Fruit fly (Drosophila melanogaster) whole organism, embryonic: ENCODE measurements around the gene CG4025.

Experiments
- Adf1 ChIP-seq: fragments of 200-800 bp; sonication (Bioruptor generic); IDR thresholded peaks from 2 replicates; pipeline ENCODE4 v1.3.6; 2022; ENCODE audit warnings: missing biosample characterization, missing genetic modification characterization
- B-H1 ChIP-seq: fragments of 200-800 bp; sonication (Bioruptor generic); IDR thresholded peaks from 3 replicates; pipeline ENCODE4 v1.3.6; 2022; ENCODE audit warnings: missing biosample characterization, missing genetic modification characterization
- CG10209 ChIP-seq: fragments of 200-800 bp; sonication (Bioruptor generic); optimal IDR thresholded peaks from 3 replicates; lab custom pipeline; 2017; ENCODE audit warnings: missing biosample characterization, mild to moderate bottlenecking, missing genetic modification characterization, missing genetic modification reagents
- CG10274 ChIP-seq: fragments of 200-800 bp; sonication (Bioruptor generic); optimal IDR thresholded peaks from 3 replicates; lab custom pipeline; 2017; ENCODE audit warnings: missing biosample characterization, mild to moderate bottlenecking, missing genetic modification characterization
- CG10654 ChIP-seq: fragments of 200-800 bp; sonication (Bioruptor generic); optimal IDR thresholded peaks from 2 replicates; lab custom pipeline; 2016; ENCODE audit warnings: missing biosample characterization, missing genetic modification characterization
- CG1603 ChIP-seq: fragments of 200-800 bp; sonication (Bioruptor generic); optimal IDR thresholded peaks from 2 replicates; lab custom pipeline; 2019; ENCODE audit warnings: missing biosample characterization, mild to moderate bottlenecking, missing genetic modification characterization, moderate library complexity
- CG1647 ChIP-seq: fragments of 200-800 bp; sonication (Bioruptor generic); optimal IDR thresholded peaks from 3 replicates; lab custom pipeline; 2016; ENCODE audit warnings: missing biosample characterization, missing genetic modification characterization
- CG16813 ChIP-seq: fragments of 200-800 bp; sonication (Bioruptor generic); IDR thresholded peaks from 3 replicates; pipeline ENCODE4 v1.3.6; 2022; ENCODE audit warnings: missing biosample characterization, missing genetic modification characterization; ENCODE audit not compliant: partially characterized antibody
- CG17328 ChIP-seq: fragments of 200-800 bp; sonication (Bioruptor generic); IDR thresholded peaks from 2 replicates; pipeline ENCODE4 v1.3.6; 2022; ENCODE audit warnings: missing biosample characterization, missing genetic modification characterization
- CG18599 ChIP-seq: fragments of 200-800 bp; sonication (Bioruptor generic); optimal IDR thresholded peaks from 3 replicates; lab custom pipeline; 2017; ENCODE audit warnings: missing biosample characterization, missing genetic modification characterization, mild to moderate bottlenecking, moderate library complexity, missing genetic modification reagents
- CG32532 ChIP-seq: fragments of 200-800 bp; sonication (Bioruptor generic); IDR thresholded peaks from 2 replicates; pipeline ENCODE4 v1.3.6; 2022; ENCODE audit warnings: missing biosample characterization, missing genetic modification characterization
- CG32772 ChIP-seq: fragments of 200-800 bp; sonication (Bioruptor generic); IDR thresholded peaks from 2 replicates; pipeline ENCODE4 v1.3.6; 2022; ENCODE audit warnings: missing biosample characterization, missing genetic modification characterization
- CG33213 ChIP-seq: fragments of 200-800 bp; sonication (Bioruptor generic); optimal IDR thresholded peaks from 3 replicates; lab custom pipeline; 2016; ENCODE audit warnings: missing biosample characterization, missing genetic modification characterization
- CG6791 ChIP-seq: fragments of 200-800 bp; sonication (Bioruptor generic); IDR thresholded peaks from 3 replicates; pipeline ENCODE4 v1.3.6; 2022; ENCODE audit warnings: missing biosample characterization, missing genetic modification characterization; ENCODE audit not compliant: partially characterized antibody
- CG7839 ChIP-seq: fragments of 200-800 bp; sonication (Bioruptor generic); optimal IDR thresholded peaks from 3 replicates; lab custom pipeline; 2018; ENCODE audit warnings: missing biosample characterization, mild to moderate bottlenecking, missing genetic modification characterization, moderate library complexity
- CG8281 ChIP-seq: fragments of 200-800 bp; sonication (Bioruptor generic); optimal IDR thresholded peaks from 2 replicates; lab custom pipeline; 2018; ENCODE audit warnings: missing biosample characterization, mild to moderate bottlenecking, missing genetic modification characterization, moderate library complexity
- CG9215 ChIP-seq: fragments of 200-800 bp; sonication (Bioruptor generic); IDR thresholded peaks from 2 replicates; pipeline ENCODE4 v1.3.6; 2022; ENCODE audit warnings: missing biosample characterization, missing genetic modification characterization
- CG9609 ChIP-seq: fragments of 200-800 bp; sonication (Bioruptor generic); optimal IDR thresholded peaks from 3 replicates; lab custom pipeline; 2016; ENCODE audit warnings: missing biosample characterization, missing genetic modification characterization
- CG9727 ChIP-seq: fragments of 200-800 bp; sonication (Bioruptor generic); optimal IDR thresholded peaks from 3 replicates; lab custom pipeline; 2017; ENCODE audit warnings: missing biosample characterization, mild to moderate bottlenecking, missing genetic modification characterization
- Camta ChIP-seq: fragments of 200-800 bp; sonication (Bioruptor generic); optimal IDR thresholded peaks from 2 replicates; lab custom pipeline; 2016; ENCODE audit warnings: missing biosample characterization, missing genetic modification characterization
- Chrac-16 ChIP-seq: fragments of 200-800 bp; sonication (Bioruptor generic); optimal IDR thresholded peaks from 3 replicates; lab custom pipeline; 2016; ENCODE audit warnings: missing biosample characterization, missing genetic modification characterization
- CkIIα-i1 ChIP-seq: fragments of 200-800 bp; sonication (Bioruptor generic); IDR thresholded peaks from 2 replicates; pipeline ENCODE4 v1.3.6; 2022; ENCODE audit warnings: missing biosample characterization, missing genetic modification characterization
- D ChIP-seq, 2 experiments: fragments of 200-800 bp in 1 of 2; fragments of >200 bp in 1 of 2; sonication (Bioruptor generic) in 1 of 2; optimal IDR thresholded peaks; 2 replicates in 1 of 2; 3 replicates in 1 of 2; lab custom pipeline; 2017; ENCODE audit warnings: mild to moderate bottlenecking in 1 of 2, missing biosample characterization in 1 of 2, missing genetic modification characterization in 1 of 2, missing genetic modification reagents in 1 of 2
- D19A ChIP-seq: fragments of 200-800 bp; optimal IDR thresholded peaks from 3 replicates; lab custom pipeline; 2019; ENCODE audit warnings: missing biosample characterization, mild to moderate bottlenecking, missing genetic modification characterization, moderate library complexity
- Dad ChIP-seq: fragments of 200-800 bp; sonication (Bioruptor generic); optimal IDR thresholded peaks from 3 replicates; lab custom pipeline; 2016; ENCODE audit warnings: missing biosample characterization, missing genetic modification characterization
- Dref ChIP-seq: fragments of 200-800 bp; sonication (Bioruptor generic); IDR thresholded peaks from 2 replicates; pipeline ENCODE4 v1.3.6; 2022; ENCODE audit warnings: missing biosample characterization, missing genetic modification characterization
- Ets97D ChIP-seq: fragments of 200-800 bp; sonication (Bioruptor generic); optimal IDR thresholded peaks from 3 replicates; lab custom pipeline; 2016; ENCODE audit warnings: missing biosample characterization, missing genetic modification characterization
- Fer1 ChIP-seq: fragments of 200-800 bp; sonication (Bioruptor generic); optimal IDR thresholded peaks from 2 replicates; lab custom pipeline; 2017; ENCODE audit warnings: missing biosample characterization, mild to moderate bottlenecking, missing genetic modification characterization
- HLH3B ChIP-seq: fragments of 200-800 bp; sonication (Bioruptor generic); IDR thresholded peaks from 2 replicates; pipeline ENCODE4 v1.3.6; 2022; ENCODE audit warnings: missing biosample characterization, missing genetic modification characterization
- Hr51 ChIP-seq, 2 experiments: fragments of 200-800 bp; sonication (Bioruptor generic); optimal IDR thresholded peaks; 2 replicates in 1 of 2; 3 replicates in 1 of 2; lab custom pipeline; 2016 to 2018; ENCODE audit warnings: missing biosample characterization in 2 of 2, missing genetic modification characterization in 2 of 2, mild to moderate bottlenecking in 1 of 2, moderate library complexity in 1 of 2
- Mad ChIP-seq: fragments of 200-800 bp; sonication (Bioruptor generic); optimal IDR thresholded peaks from 2 replicates; lab custom pipeline; 2016; ENCODE audit warnings: missing biosample characterization, missing genetic modification characterization
- Sox100B ChIP-seq: fragments of 200-800 bp; sonication (Bioruptor generic); optimal IDR thresholded peaks from 3 replicates; lab custom pipeline; 2018; ENCODE audit warnings: missing biosample characterization, mild to moderate bottlenecking, missing genetic modification characterization
- Sox102F ChIP-seq: fragments of 200-800 bp; sonication (Bioruptor generic); optimal IDR thresholded peaks from 2 replicates; lab custom pipeline; 2018; ENCODE audit warnings: missing biosample characterization, mild to moderate bottlenecking, missing genetic modification characterization, moderate library complexity
- Tbp ChIP-seq: fragments of >200 bp; optimal IDR thresholded peaks from 2 replicates; lab custom pipeline; 2018; ENCODE audit warnings: missing biosample characterization, missing genetic modification characterization
- Trl ChIP-seq, 3 experiments: fragments of >200 bp in 2 of 3; fragments of 200-800 bp in 1 of 3; sonication (Bioruptor generic) in 1 of 3; optimal IDR thresholded peaks; 2 replicates in 1 of 3; 3 replicates in 2 of 3; lab custom pipeline; 2016 to 2017; ENCODE audit warnings: missing biosample characterization in 1 of 3, missing genetic modification characterization in 1 of 3
- ap ChIP-seq: fragments of 200-800 bp; sonication (Bioruptor generic); IDR thresholded peaks from 2 replicates; pipeline ENCODE4 v1.3.6; 2022; ENCODE audit warnings: missing biosample characterization, missing genetic modification characterization
- az2 ChIP-seq: fragments of 200-800 bp; sonication (Bioruptor generic); optimal IDR thresholded peaks from 3 replicates; lab custom pipeline; 2016; ENCODE audit warnings: missing biosample characterization, missing genetic modification characterization
- cad ChIP-seq: fragments of >200 bp; optimal IDR thresholded peaks from 2 replicates; lab custom pipeline; 2017; ENCODE audit warnings: missing biosample characterization, missing genetic modification characterization
- caup ChIP-seq: fragments of 200-800 bp; sonication (Bioruptor generic); optimal IDR thresholded peaks from 3 replicates; lab custom pipeline; 2017; ENCODE audit warnings: missing biosample characterization, mild to moderate bottlenecking, missing genetic modification characterization, moderate library complexity; ENCODE audit not compliant: severe bottlenecking
- croc ChIP-seq: fragments of 200-800 bp; sonication (Bioruptor generic); conservative IDR thresholded peaks from 3 replicates; pipeline ENCODE4 v1.3.6; 2022; ENCODE audit warnings: missing biosample characterization, missing genetic modification characterization
- en ChIP-seq: fragments of 200-800 bp; sonication (Bioruptor generic); optimal IDR thresholded peaks from 2 replicates; lab custom pipeline; 2016; ENCODE audit warnings: missing biosample characterization, missing genetic modification characterization
- mam ChIP-seq: fragments of 200-800 bp; sonication (Bioruptor generic); optimal IDR thresholded peaks from 3 replicates; lab custom pipeline; 2016; ENCODE audit warnings: missing biosample characterization, missing genetic modification characterization
- sc ChIP-seq, 3 experiments: fragments of >200 bp in 2 of 3; fragments of 200-800 bp in 1 of 3; sonication (Bioruptor generic) in 1 of 3; optimal IDR thresholded peaks; 2 replicates in 2 of 3; 3 replicates in 1 of 3; lab custom pipeline; 2017; ENCODE audit warnings: mild to moderate bottlenecking in 1 of 3, missing biosample characterization in 1 of 3, missing genetic modification characterization in 1 of 3, missing genetic modification reagents in 1 of 3
- sim ChIP-seq: fragments of 200-800 bp; sonication (Bioruptor generic); IDR thresholded peaks from 2 replicates; pipeline ENCODE4 v1.3.6; 2022; ENCODE audit warnings: missing biosample characterization, missing genetic modification characterization
- tgo ChIP-seq: fragments of 200-800 bp; sonication (Bioruptor generic); IDR thresholded peaks from 3 replicates; pipeline ENCODE4 v1.3.6; 2022; ENCODE audit warnings: missing biosample characterization, missing genetic modification characterization
- tin ChIP-seq: fragments of 200-800 bp; sonication (Bioruptor generic); optimal IDR thresholded peaks from 3 replicates; lab custom pipeline; 2016; ENCODE audit warnings: missing biosample characterization, missing genetic modification characterization
- unpg ChIP-seq: fragments of 200-800 bp; sonication (Bioruptor generic); optimal IDR thresholded peaks from 3 replicates; lab custom pipeline; 2018; ENCODE audit warnings: missing biosample characterization, mild to moderate bottlenecking, missing genetic modification characterization, moderate library complexity
- usp ChIP-seq: fragments of >200 bp; optimal IDR thresholded peaks from 2 replicates; lab custom pipeline; 2017; ENCODE audit warnings: missing biosample characterization, missing genetic modification characterization

Gene CG4025

DNA sequence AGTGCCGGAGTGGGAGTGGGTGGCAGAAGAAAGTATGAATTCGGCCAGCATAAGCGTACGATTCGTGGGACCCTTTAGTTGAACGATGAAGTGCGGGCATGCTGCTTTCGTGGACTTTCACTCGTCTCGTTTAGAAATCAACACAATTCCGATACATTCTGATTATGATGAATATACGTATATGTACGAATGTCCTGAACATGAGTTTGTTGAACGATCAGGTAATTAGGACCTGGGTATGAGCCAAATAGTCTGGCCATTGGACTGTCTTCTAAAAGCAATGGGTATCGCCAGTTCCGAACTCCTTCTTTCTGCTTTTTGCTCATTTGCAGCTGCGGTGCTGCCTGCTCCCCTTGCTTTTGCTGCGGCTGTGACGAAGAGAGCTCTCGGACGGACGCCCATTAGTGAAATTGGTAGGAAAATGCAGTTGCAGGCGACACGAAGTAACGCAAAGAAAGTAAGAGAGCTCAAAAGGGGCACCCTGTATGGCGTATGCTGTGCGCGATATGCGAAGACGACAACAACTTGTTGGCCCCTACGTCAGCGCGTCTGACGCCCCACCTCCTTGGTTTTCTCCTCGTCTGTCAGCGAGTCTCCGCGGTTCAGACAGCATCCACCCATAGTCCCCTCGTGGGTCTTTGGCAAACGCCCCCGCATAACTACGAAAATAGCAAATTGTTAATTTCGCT lies 39.8 kb upstream of the CG4025 start (continued):
- TF ChIP-seq sc (optimal IDR thresholded peaks at IDR 0.05; lab: Kevin White, UChicago) (no peak), sc (GFP tag; optimal IDR thresholded peaks at IDR 0.05; lab: Kevin White, UChicago) (no peak), unpg (GFP tag; lab: Kevin White, UChicago) (no peak), Camta (GFP tag; lab: Kevin White, UChicago) (peak; percentile 31), Chrac-16 (GFP tag; lab: Kevin White, UChicago) (peak; percentile 8), CG32772 (GFP tag; lab: Robert Waterston, UW) (no peak), CG8281 (no peak), CG10654 (GFP tag; lab: Kevin White, UChicago) (no peak), CG16813 (GFP tag; lab: Robert Waterston, UW) (no peak), Ets97D (GFP tag; lab: Kevin White, UChicago) (no peak), cad (GFP tag; lab: Kevin White, UChicago) (no peak), CG32532 (GFP tag; lab: Robert Waterston, UW) (peak; percentile 19; the same call in 1 of the 2 replicates), CG1647 (GFP tag; lab: Kevin White, UChicago) (no peak), CG17328 (GFP tag; lab: Robert Waterston, UW) (no peak), D (optimal IDR thresholded peaks at IDR 0.05; lab: Kevin White, UChicago) (no peak), D (GFP tag; optimal IDR thresholded peaks at IDR 0.05; lab: Kevin White, UChicago) (peak; percentile 10), Dref (no peak), CG18599 (GFP tag; lab: Kevin White, UChicago) (peak; percentile 12), CG6791 (GFP tag; lab: Robert Waterston, UW) (no peak), croc (GFP tag; lab: Robert Waterston, UW) (no peak), HLH3B (GFP tag; lab: Robert Waterston, UW) (no peak), Tbp (GFP tag; lab: Kevin White, UChicago) (no peak), ap (GFP tag; lab: Robert Waterston, UW) (no peak), CkIIα-i1 (no peak), az2 (peak; percentile 25), Adf1 (GFP tag; lab: Robert Waterston, UW) (no peak), D19A (peak; percentile 5), CG1603 (tag; lab: Kevin White, UChicago) (peak; percentile 44), CG9727 (no peak), Mad (GFP tag; lab: Kevin White, UChicago) (no peak), usp (no peak), CG9215 (GFP tag; lab: Robert Waterston, UW) (peak; percentile 28; the same call in 1 of the 2 replicates), Dad (GFP tag; lab: Kevin White, UChicago) (no peak), CG33213 (GFP tag; lab: Kevin White, UChicago) (no peak), CG9609 (no peak), en (no peak), B-H1 (GFP tag; lab: Robert Waterston, UW) (no peak), mam (GFP tag; lab: Kevin White, UChicago) (peak; percentile 7), CG7839 (tag; lab: Kevin White, UChicago) (peak; percentile 18), CG10274 (no peak), tin (GFP tag; lab: Kevin White, UChicago) (no peak), Fer1 (GFP tag; lab: Kevin White, UChicago) (no peak), Sox102F (GFP tag; lab: Kevin White, UChicago) (peak; percentile 41), Sox100B (GFP tag; lab: Kevin White, UChicago) (no peak), tgo (GFP tag; lab: Robert Waterston, UW) (no peak), sim (GFP tag; lab: Robert Waterston, UW) (no peak), Hr51 (GFP tag; optimal IDR thresholded peaks at IDR 0.05; lab: Kevin White, UChicago) (peak in 1 of 2 experiments; percentile 30), CG10209 (GFP tag; lab: Kevin White, UChicago) (no peak), Trl (optimal IDR thresholded peaks at IDR 0.05; lab: Kevin White, UChicago) (no peak), Trl (GFP tag; optimal IDR thresholded peaks at IDR 0.05; lab: Kevin White, UChicago) (peak; percentile 25), caup (GFP tag; lab: Kevin White, UChicago) (no peak)
